Fruit fly (Drosophila melanogaster) whole organism, pupa: ENCODE data around the gene CG5001.

Experiments used
- CG10348 ChIP-seq: fragments of 200-800 bp; sonication (Bioruptor generic); IDR thresholded peaks from 2 replicates; pipeline ENCODE4 v1.3.6; 2022; ENCODE audit warnings: missing biosample characterization, missing genetic modification characterization
- CG14655 ChIP-seq: fragments of 200-800 bp; sonication (Bioruptor generic); optimal IDR thresholded peaks from 3 replicates; lab custom pipeline; 2017; ENCODE audit warnings: mild to moderate bottlenecking, missing biosample characterization, missing genetic modification reagents, missing genetic modification characterization
- CG15710 ChIP-seq: fragments of 200-800 bp; sonication (Bioruptor generic); optimal IDR thresholded peaks from 2 replicates; lab custom pipeline; 2018; ENCODE audit warnings: missing biosample characterization, mild to moderate bottlenecking, missing genetic modification characterization, moderate library complexity
- CG17806 ChIP-seq: fragments of 200-800 bp; sonication (Bioruptor generic); optimal IDR thresholded peaks from 2 replicates; lab custom pipeline; 2018; ENCODE audit warnings: missing biosample characterization, mild to moderate bottlenecking, missing genetic modification characterization, moderate library complexity
- CG32121 ChIP-seq: fragments of 200-800 bp; sonication (Bioruptor generic); IDR thresholded peaks from 2 replicates; pipeline ENCODE4 v1.3.6; 2022; ENCODE audit warnings: missing biosample characterization, missing genetic modification characterization
- CG8301 ChIP-seq: fragments of 200-800 bp; sonication (Bioruptor generic); optimal IDR thresholded peaks from 2 replicates; lab custom pipeline; 2018; ENCODE audit warnings: missing biosample characterization, mild to moderate bottlenecking, missing genetic modification characterization
- CG9948 ChIP-seq: fragments of 200-800 bp; sonication (Bioruptor generic); optimal IDR thresholded peaks from 2 replicates; lab custom pipeline; 2018; ENCODE audit warnings: missing biosample characterization, mild to moderate bottlenecking, missing genetic modification characterization, moderate library complexity
- D1 ChIP-seq: fragments of 200-800 bp; sonication (Bioruptor generic); optimal IDR thresholded peaks from 2 replicates; lab custom pipeline; 2018; ENCODE audit warnings: missing biosample characterization, mild to moderate bottlenecking, missing genetic modification characterization, moderate library complexity
- Ets98B ChIP-seq: fragments of 200-800 bp; sonication (Bioruptor generic); IDR thresholded peaks from 2 replicates; pipeline ENCODE4 v1.3.6; 2022; ENCODE audit warnings: missing biosample characterization, missing genetic modification characterization
- Pif1A ChIP-seq: fragments of 200-800 bp; sonication (Bioruptor generic); optimal IDR thresholded peaks from 3 replicates; lab custom pipeline; 2016; ENCODE audit warnings: missing biosample characterization, missing genetic modification characterization
- fd96Ca ChIP-seq: fragments of 200-800 bp; sonication (Bioruptor generic); IDR thresholded peaks from 3 replicates; pipeline ENCODE4 v1.3.6; 2022; ENCODE audit warnings: missing biosample characterization, missing genetic modification characterization
- gl ChIP-seq: fragments of 200-800 bp; sonication (Bioruptor generic); optimal IDR thresholded peaks from 2 replicates; lab custom pipeline; 2018; ENCODE audit warnings: missing biosample characterization, mild to moderate bottlenecking, missing genetic modification characterization
- rn ChIP-seq: fragments of 200-800 bp; sonication (Bioruptor generic); IDR thresholded peaks from 2 replicates; pipeline ENCODE4 v1.3.6; 2022; ENCODE audit warnings: missing biosample characterization, missing genetic modification characterization

DNA sequence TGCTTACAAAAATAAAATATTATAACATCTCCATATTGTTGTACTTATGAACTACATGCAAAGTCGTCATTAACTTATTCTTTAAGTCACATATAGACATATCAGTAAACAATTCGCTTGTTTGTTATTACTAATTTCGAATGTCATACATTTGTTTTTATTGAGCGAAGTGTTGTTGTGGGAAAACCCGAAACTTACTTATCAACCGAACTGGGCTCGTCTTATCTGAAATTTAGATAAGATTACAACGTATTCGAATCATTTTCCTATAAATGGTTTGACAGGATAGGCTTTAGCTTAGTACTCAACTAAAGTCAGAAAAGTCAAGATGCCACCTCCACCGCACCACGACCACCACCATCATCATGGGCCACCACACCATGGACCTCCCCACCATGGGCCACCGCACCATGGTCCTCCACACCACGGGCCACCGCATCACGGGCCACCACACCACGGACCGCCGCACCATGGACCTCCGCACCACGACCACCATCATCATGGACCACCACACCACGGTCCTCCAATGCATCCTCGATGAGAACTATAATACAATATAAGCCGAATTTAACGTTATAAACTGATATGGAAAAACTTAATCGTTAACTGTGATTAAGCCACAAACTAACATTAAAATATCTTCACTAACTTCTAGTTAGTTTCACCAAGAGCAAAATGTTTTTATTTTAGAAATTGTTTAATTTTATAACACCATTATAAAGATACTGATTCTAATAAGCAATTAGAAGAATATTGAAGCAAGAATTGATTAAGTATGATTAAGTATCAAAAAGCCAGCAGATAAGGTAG lies 14.6 kb downstream of the CG5001 start, which contains the start of the genes CG43349 and CG5011:
- TF ChIP-seq CG32121 (GFP tag; lab: Robert Waterston, UW), result no peak
- no peak for TF ChIP-seq fd96Ca
- TF ChIP-seq CG10348 (GFP tag; lab: Robert Waterston, UW), result no peak
- TF ChIP-seq CG14655 (GFP tag; lab: Kevin White, UChicago), result no peak
- no peak for TF ChIP-seq D1
- TF ChIP-seq CG15710 (tag; lab: Kevin White, UChicago), result no peak
- TF ChIP-seq gl, result no peak
- no peak for TF ChIP-seq CG9948
- no peak for TF ChIP-seq CG8301 (tag; lab: Kevin White, UChicago)
- TF ChIP-seq Pif1A (GFP tag; lab: Kevin White, UChicago), result no peak
- TF ChIP-seq CG17806 (tag; lab: Kevin White, UChicago), result no peak
- no peak for TF ChIP-seq Ets98B (GFP tag; lab: Robert Waterston, UW)
- no peak for TF ChIP-seq rn (GFP tag; lab: Robert Waterston, UW)
